Worm (Caenorhabditis elegans) whole organism, young adult: ENCODE results near the gene nlp-59.

Experiments used
- C06A6.2 ChIP-seq: fragments of 200-800 bp; sonication (Bioruptor generic); conservative IDR thresholded peaks from 2 replicates; pipeline ENCODE4 v1.3.6; 2022; ENCODE audit warnings: missing genetic modification characterization, missing compliant biosample characterization
- F22D6.2 ChIP-seq: sonication (generic microtip); optimal IDR thresholded peaks from 2 replicates; lab custom pipeline; 2016; ENCODE audit warnings: mild to moderate bottlenecking, missing genetic modification characterization, missing compliant biosample characterization
- F39B2.1 ChIP-seq: fragments of 200-800 bp; sonication (Bioruptor generic); IDR thresholded peaks from 2 replicates; pipeline ENCODE4 v1.3.6; 2022; ENCODE audit warnings: missing genetic modification reagents, missing genetic modification characterization, missing compliant biosample characterization
- F57C9.4 ChIP-seq: sonication (generic microtip); optimal IDR thresholded peaks from 2 replicates; lab custom pipeline; 2017; ENCODE audit warnings: mild to moderate bottlenecking, missing genetic modification characterization, missing compliant biosample characterization
- K11D2.4 ChIP-seq: fragments of 200-800 bp; sonication (Bioruptor generic); IDR thresholded peaks from 2 replicates; pipeline ENCODE4 v1.3.6; 2022; ENCODE audit warnings: missing genetic modification reagents, missing genetic modification characterization, missing compliant biosample characterization
- Y53F4B.3 ChIP-seq: fragments of 200-800 bp; sonication (Bioruptor generic); IDR thresholded peaks from 2 replicates; pipeline ENCODE4 v1.3.6; 2022; ENCODE audit warnings: missing genetic modification reagents, missing genetic modification characterization, missing compliant biosample characterization
- Y79H2A.3 ChIP-seq: fragments of 200-800 bp; sonication (Bioruptor generic); conservative IDR thresholded peaks from 2 replicates; pipeline ENCODE4 v1.3.6; 2022; ENCODE audit warnings: missing genetic modification reagents, missing genetic modification characterization, missing compliant biosample characterization
- Y95B8A.8 ChIP-seq: fragments of 200-800 bp; sonication (Bioruptor generic); IDR thresholded peaks from 2 replicates; pipeline ENCODE4 v1.3.6; 2022; ENCODE audit warnings: missing genetic modification reagents, missing genetic modification characterization, missing compliant biosample characterization
- attf-5 ChIP-seq: fragments of 200-800 bp; sonication (Bioruptor generic); optimal IDR thresholded peaks from 2 replicates; lab custom pipeline; 2018; ENCODE audit warnings: mild to moderate bottlenecking, missing genetic modification characterization, missing compliant biosample characterization
- bed-1 ChIP-seq: fragments of 200-800 bp; sonication (Bioruptor generic); IDR thresholded peaks from 2 replicates; pipeline ENCODE4 v1.3.6; 2022; ENCODE audit warnings: missing genetic modification reagents, missing genetic modification characterization, missing compliant biosample characterization
- cebp-2 ChIP-seq: fragments of 200-800 bp; sonication (Bioruptor generic); IDR thresholded peaks from 2 replicates; pipeline ENCODE4 v1.3.6; 2022; ENCODE audit warnings: missing genetic modification characterization, missing compliant biosample characterization
- ceh-27 ChIP-seq: fragments of 200-800 bp; sonication (Bioruptor generic); optimal IDR thresholded peaks from 2 replicates; lab custom pipeline; 2018; ENCODE audit warnings: mild to moderate bottlenecking, missing genetic modification characterization, moderate library complexity, missing compliant biosample characterization
- ceh-79 ChIP-seq: sonication (generic microtip); optimal IDR thresholded peaks from 2 replicates; lab custom pipeline; 2017; ENCODE audit warnings: mild to moderate bottlenecking, missing genetic modification characterization, missing compliant biosample characterization
- ceh-91 ChIP-seq: fragments of 200-800 bp; sonication (Bioruptor generic); IDR thresholded peaks from 2 replicates; pipeline ENCODE4 v1.3.6; 2022; ENCODE audit warnings: missing genetic modification reagents, missing genetic modification characterization, missing compliant biosample characterization
- die-1 ChIP-seq: sonication (generic microtip); optimal IDR thresholded peaks from 2 replicates; lab custom pipeline; 2016; ENCODE audit warnings: missing genotype, mild to moderate bottlenecking, missing genetic modification characterization, missing compliant biosample characterization
- dox-1 ChIP-seq: fragments of 200-800 bp; sonication (Bioruptor generic); IDR thresholded peaks from 2 replicates; pipeline ENCODE4 v1.3.6; 2022; ENCODE audit warnings: missing genetic modification reagents, missing genetic modification characterization, missing compliant biosample characterization
- ekl-4 ChIP-seq: fragments of 200-800 bp; sonication (Bioruptor generic); IDR thresholded peaks from 2 replicates; pipeline ENCODE4 v1.3.6; 2022; ENCODE audit warnings: missing genetic modification reagents, missing genetic modification characterization, missing compliant biosample characterization
- ets-4 ChIP-seq: fragments of 200-800 bp; sonication (Bioruptor generic); optimal IDR thresholded peaks from 2 replicates; lab custom pipeline; 2018; ENCODE audit warnings: mild to moderate bottlenecking, missing genetic modification characterization, missing compliant biosample characterization
- gei-17 ChIP-seq: fragments of 200-800 bp; sonication (Bioruptor generic); optimal IDR thresholded peaks from 2 replicates; lab custom pipeline; 2018; ENCODE audit warnings: mild to moderate bottlenecking, missing genetic modification characterization, missing compliant biosample characterization
- him-1 ChIP-seq: sonication (generic microtip); optimal IDR thresholded peaks from 2 replicates; lab custom pipeline; 2016; ENCODE audit warnings: missing genotype, missing genetic modification reagents, missing genetic modification characterization, missing compliant biosample characterization
- lag-1 ChIP-seq: fragments of 200-800 bp; sonication (Bioruptor generic); IDR thresholded peaks from 2 replicates; pipeline ENCODE4 v1.3.6; 2022; ENCODE audit warnings: missing genetic modification reagents, missing genetic modification characterization, missing compliant biosample characterization
- let-607 ChIP-seq, 2 experiments: fragments of 200-800 bp in 1 of 2; sonication (Bioruptor generic) in 1 of 2; sonication (generic microtip) in 1 of 2; optimal IDR thresholded peaks; 2 replicates each; lab custom pipeline; 2016 to 2018; ENCODE audit warnings: mild to moderate bottlenecking in 2 of 2, missing compliant biosample characterization in 2 of 2, missing genetic modification characterization in 2 of 2, moderate library complexity in 2 of 2, missing genotype in 1 of 2
- lin-26 ChIP-seq: fragments of 200-800 bp; sonication (Bioruptor generic); IDR thresholded peaks from 2 replicates; pipeline ENCODE4 v1.3.6; 2022; ENCODE audit warnings: missing genetic modification reagents, missing genetic modification characterization, missing compliant biosample characterization
- lin-40 ChIP-seq: sonication (generic microtip); optimal IDR thresholded peaks from 2 replicates; lab custom pipeline; 2016; ENCODE audit warnings: missing genetic modification characterization, mild to moderate bottlenecking, missing compliant biosample characterization, missing genotype, missing genetic modification reagents
- madf-10 ChIP-seq: sonication (generic microtip); optimal IDR thresholded peaks from 2 replicates; lab custom pipeline; 2016; ENCODE audit warnings: mild to moderate bottlenecking, missing genetic modification characterization, missing compliant biosample characterization
- madf-3 ChIP-seq: fragments of 200-800 bp; sonication (Bioruptor generic); IDR thresholded peaks from 2 replicates; pipeline ENCODE4 v1.3.6; 2022; ENCODE audit warnings: missing genetic modification reagents, missing genetic modification characterization, missing compliant biosample characterization
- mcd-1 ChIP-seq: fragments of 200-800 bp; sonication (Bioruptor generic); IDR thresholded peaks from 2 replicates; pipeline ENCODE4 v1.3.6; 2022; ENCODE audit warnings: missing genetic modification reagents, missing genetic modification characterization, missing compliant biosample characterization
- mes-4 ChIP-seq: sonication (generic microtip); optimal IDR thresholded peaks from 2 replicates; lab custom pipeline; 2016; ENCODE audit warnings: missing genotype, missing genetic modification characterization, missing compliant biosample characterization
- nfya-2 ChIP-seq: fragments of 200-800 bp; sonication (Bioruptor generic); IDR thresholded peaks from 2 replicates; pipeline ENCODE4 v1.3.6; 2022; ENCODE audit warnings: missing genetic modification reagents, missing genetic modification characterization, missing compliant biosample characterization
- nhr-80 ChIP-seq: sonication (generic microtip); optimal IDR thresholded peaks from 2 replicates; lab custom pipeline; 2016; ENCODE audit warnings: missing genetic modification characterization, missing compliant biosample characterization
- pbrm-1 ChIP-seq: fragments of 200-800 bp; sonication (Bioruptor generic); IDR thresholded peaks from 2 replicates; pipeline ENCODE4 v1.3.6; 2022; ENCODE audit warnings: missing genetic modification reagents, missing genetic modification characterization, missing compliant biosample characterization
- rcor-1 ChIP-seq: fragments of 200-800 bp; sonication (Bioruptor generic); IDR thresholded peaks from 2 replicates; pipeline ENCODE4 v1.3.6; 2022; ENCODE audit warnings: missing genetic modification reagents, missing genetic modification characterization, missing compliant biosample characterization
- rec-8 ChIP-seq, 2 experiments: sonication (generic microtip); optimal IDR thresholded peaks; 2 replicates each; lab custom pipeline; 2016; ENCODE audit warnings: mild to moderate bottlenecking in 2 of 2, missing genetic modification characterization in 2 of 2, missing genetic modification reagents in 2 of 2, missing genotype in 2 of 2, missing biosample characterization in 1 of 2, missing compliant biosample characterization in 1 of 2, moderate library complexity in 1 of 2
- sea-2 ChIP-seq: fragments of 200-800 bp; sonication (Bioruptor generic); IDR thresholded peaks from 2 replicates; pipeline ENCODE4 v1.3.6; 2022; ENCODE audit warnings: missing genetic modification characterization, missing compliant biosample characterization
- snpc-1.1 ChIP-seq: sonication (generic microtip); optimal IDR thresholded peaks from 2 replicates; lab custom pipeline; 2017; ENCODE audit warnings: missing genetic modification characterization, mild to moderate bottlenecking, missing compliant biosample characterization, antibody characterized with exemption, moderate library complexity, missing genotype, missing genetic modification reagents; ENCODE audit not compliant: insufficient read depth
- snpc-3.4 ChIP-seq: sonication (generic microtip); optimal IDR thresholded peaks from 2 replicates; lab custom pipeline; 2017; ENCODE audit warnings: missing genetic modification characterization, mild to moderate bottlenecking, missing compliant biosample characterization, antibody characterized with exemption, moderate library complexity, missing genotype, missing genetic modification reagents
- snpc-4 ChIP-seq, 5 experiments: fragments of 150-350 bp in 1 of 5; sonication (generic microtip) in 4 of 5; optimal IDR thresholded peaks; 2 replicates each; lab custom pipeline; 2014 to 2018; ENCODE audit warnings: missing genetic modification characterization in 5 of 5, missing biosample characterization in 3 of 5, antibody characterized with exemption in 2 of 5, mild to moderate bottlenecking in 2 of 5, missing compliant biosample characterization in 2 of 5, missing genotype in 2 of 5, moderate library complexity in 2 of 5, missing genetic modification reagents in 1 of 5
- tbx-9 ChIP-seq: sonication (generic microtip); optimal IDR thresholded peaks from 2 replicates; lab custom pipeline; 2016; ENCODE audit warnings: borderline replicate concordance, missing genetic modification characterization, inconsistent platforms, missing compliant biosample characterization
- unc-62 ChIP-seq: fragments of 150-350 bp; optimal IDR thresholded peaks from 2 replicates; lab custom pipeline; 2014; ENCODE audit warnings: missing biosample characterization, missing genetic modification reagents, missing genetic modification characterization
- zim-3 ChIP-seq: sonication (generic microtip); optimal IDR thresholded peaks from 2 replicates; lab custom pipeline; 2017; ENCODE audit warnings: mild to moderate bottlenecking, missing genetic modification characterization, moderate library complexity, missing compliant biosample characterization
- ztf-22 ChIP-seq: fragments of 200-800 bp; sonication (Bioruptor generic); optimal IDR thresholded peaks from 2 replicates; lab custom pipeline; 2018; ENCODE audit warnings: mild to moderate bottlenecking, missing genetic modification characterization, moderate library complexity, missing compliant biosample characterization
- ztf-6 ChIP-seq: fragments of 200-800 bp; sonication (Bioruptor generic); IDR thresholded peaks from 2 replicates; pipeline ENCODE4 v1.3.6; 2022; ENCODE audit warnings: missing genetic modification reagents, missing genetic modification characterization, missing compliant biosample characterization

The nlp-59 gene

ce11 chrV:14992627-14993117, 21.4 kb downstream of the nlp-59 start, which contains the start of gene T01C3.3 (continued):
- TF ChIP-seq F22D6.2 (tag; lab: Kevin White, UChicago) (no peak), snpc-1.1 (no peak), K11D2.4 (no peak), let-607 (tag; optimal IDR thresholded peaks at IDR 0.05; lab: Kevin White, UChicago) (no peak), lin-26 (no peak), mcd-1 (GFP tag; lab: Robert Waterston, UW) (peak; percentile 50), F57C9.4 (tag; lab: Kevin White, UChicago) (no peak), dox-1 (peak; percentile 57), pbrm-1 (0 out of 2 replicates have a peak, but pooled peaks have one; percentile 35), C06A6.2 (no peak)
- TF ChIP-seq, all 124 proteins: peak for 32

- TF ChIP-seq Y79H2A.3 (no peak), nhr-80 (tag; lab: Kevin White, UChicago) (peak; percentile 22)
- TF ChIP-seq, all 124 proteins: peak for 1
These were observed 22.4 kb downstream of the nlp-59 start, which contains the start of gene fil-1 for ce11 chrV:14993620-14994019. fil-1 (plus strand) TSS chrV:14993838.

- no peak for TF ChIP-seq rcor-1 (GFP tag; lab: Robert Waterston, UW)
These were observed 25.0 kb downstream of the nlp-59 start, which contains the start of gene irld-14 for ce11 chrV:14996236-14996635. irld-14 (plus strand) TSS chrV:14996536.

ce11 chrV:14999485-15000023, 28.3 kb downstream of the nlp-59 start, which contains the start of gene T01C3.11:
T01C3.11 (plus strand) TSS chrV:14999535.
- TF ChIP-seq snpc-3.4 (tag; lab: Kevin White, UChicago) (peak; percentile 50), cebp-2 (GFP tag; lab: Robert Waterston, UW) (no peak), madf-10 (tag; lab: Kevin White, UChicago) (no peak), nfya-2 (no peak), die-1 (tag; lab: Kevin White, UChicago) (no peak), lin-26 (no peak), attf-5 (no peak), madf-3 (GFP tag; lab: Robert Waterston, UW) (peak; percentile 82; the same call in 1 of the 2 replicates), ztf-6 (GFP tag; lab: Robert Waterston, UW) (no peak), unc-62 (GFP tag; lab: Kevin White, UChicago) (no peak), ceh-79 (tag; lab: Kevin White, UChicago) (no peak), let-607 (tag; optimal IDR thresholded peaks at IDR 0.05; lab: Kevin White, UChicago) (no peak), pbrm-1 (peak; percentile 13; the same call in 1 of the 2 replicates), zim-3 (tag; lab: Kevin White, UChicago) (no peak), ceh-27 (GFP tag; lab: Kevin White, UChicago) (no peak), C06A6.2 (no peak), him-1 (no peak), bed-1 (no peak), F39B2.1 (GFP tag; lab: Robert Waterston, UW) (no peak), ceh-91 (GFP tag; lab: Robert Waterston, UW) (no peak), lin-40 (tag; lab: Kevin White, UChicago) (no peak), ekl-4 (GFP tag; lab: Robert Waterston, UW) (peak; percentile 56; the same call in 1 of the 2 replicates), ztf-22 (GFP tag; lab: Kevin White, UChicago) (no peak), mes-4 (tag; lab: Kevin White, UChicago) (peak; percentile 16), lag-1 (GFP tag; lab: Robert Waterston, UW) (no peak), Y95B8A.8 (no peak), tbx-9 (tag; lab: Kevin White, UChicago) (no peak), rec-8 (tag; optimal IDR thresholded peaks at IDR 0.05; lab: Kevin White, UChicago) (no peak), gei-17 (GFP tag; lab: Kevin White, UChicago) (no peak), ets-4 (GFP tag; lab: Kevin White, UChicago) (no peak), sea-2 (GFP tag; lab: Robert Waterston, UW) (no peak), snpc-4 (GFP tag; optimal IDR thresholded peaks at IDR 0.05; lab: Kevin White, UChicago) (no peak), snpc-4 (tag; optimal IDR thresholded peaks at IDR 0.05; lab: Kevin White, UChicago) (no peak), Y53F4B.3 (no peak)
